Worm (Caenorhabditis elegans): ENCODE results near the gene lst-6.
A peak's percentile ranks its signal among the peaks of the same experiment; 100 is the strongest.

Gene lst-6

ce11 chrII:6974011-6974410 is 48.3 kb downstream of the lst-6 start:
- TF ChIP-seq skn-1 (tag; optimal IDR thresholded peaks at IDR 0.05), result no peak
- no peak for TF ChIP-seq nhr-237 (tag; optimal IDR thresholded peaks at IDR 0.05)
- peak; percentile 43 for TF ChIP-seq crh-2 (tag; optimal IDR thresholded peaks at IDR 0.05)
- no peak for TF ChIP-seq nhr-11 (tag; optimal IDR thresholded peaks at IDR 0.05)
- TF ChIP-seq nhr-77 (tag; optimal IDR thresholded peaks at IDR 0.05), result no peak
- no peak for TF ChIP-seq Y55F3AM.14 (GFP tag; optimal IDR thresholded peaks at IDR 0.05)
- no peak for TF ChIP-seq R02D3.7 (tag; optimal IDR thresholded peaks at IDR 0.05)
- TF ChIP-seq sma-3 (GFP tag; optimal IDR thresholded peaks at IDR 0.05), result peak; percentile 13
- no peak for TF ChIP-seq ZK546.5 (tag; optimal IDR thresholded peaks at IDR 0.05)
- TF ChIP-seq nhr-23 (tag; optimal IDR thresholded peaks at IDR 0.05), result no peak
- peak; percentile 24 for TF ChIP-seq nhr-25 (tag; optimal IDR thresholded peaks at IDR 0.05)
- TF ChIP-seq lin-11 (tag; optimal IDR thresholded peaks at IDR 0.05), result no peak
- peak; percentile 92 for TF ChIP-seq gmeb-1 (tag; optimal IDR thresholded peaks at IDR 0.05)
- TF ChIP-seq unc-62 (GFP tag; optimal IDR thresholded peaks at IDR 0.05), result no peak
- TF ChIP-seq aly-2 (tag; optimal IDR thresholded peaks at IDR 0.05), result no peak
- no peak for TF ChIP-seq fos-1 (tag; optimal IDR thresholded peaks at IDR 0.05)
- TF ChIP-seq zag-1 (tag; optimal IDR thresholded peaks at IDR 0.05), result no peak
- TF ChIP-seq ceh-16 (tag; optimal IDR thresholded peaks at IDR 0.05), result no peak
- TF ChIP-seq alr-1 (tag; optimal IDR thresholded peaks at IDR 0.05), result no peak
- peak; percentile 44 for TF ChIP-seq sma-9 (GFP tag; optimal IDR thresholded peaks at IDR 0.05)
- no peak for TF ChIP-seq sma-9 (tag; optimal IDR thresholded peaks at IDR 0.05)
- no peak for TF ChIP-seq mab-5 (tag; optimal IDR thresholded peaks at IDR 0.05)
- no peak for TF ChIP-seq ztf-11 (tag; optimal IDR thresholded peaks at IDR 0.05)
- TF ChIP-seq lin-13 (GFP tag; optimal IDR thresholded peaks at IDR 0.05), result peak; percentile 43
- TF ChIP-seq nhr-21 (tag; optimal IDR thresholded peaks at IDR 0.05), result no peak
- no peak for TF ChIP-seq unc-39 (tag; optimal IDR thresholded peaks at IDR 0.05)
- TF ChIP-seq dmd-4 (tag; optimal IDR thresholded peaks at IDR 0.05), result no peak
- TF ChIP-seq nhr-129 (tag; optimal IDR thresholded peaks at IDR 0.05), result peak; percentile 38
- TF ChIP-seq ztf-4 (tag; optimal IDR thresholded peaks at IDR 0.05), result no peak
- TF ChIP-seq peb-1 (tag; optimal IDR thresholded peaks at IDR 0.05), result no peak
- TF ChIP-seq elt-1 (tag; optimal IDR thresholded peaks at IDR 0.05), result no peak
- TF ChIP-seq snpc-4 (tag; optimal IDR thresholded peaks at IDR 0.05), result peak; percentile 40
- TF ChIP-seq C34F6.9 (tag; optimal IDR thresholded peaks at IDR 0.05), result peak; percentile 75
- TF ChIP-seq nhr-12 (tag; optimal IDR thresholded peaks at IDR 0.05), result no peak
- no peak for TF ChIP-seq blmp-1 (tag; optimal IDR thresholded peaks at IDR 0.05; ENCODE audit: insufficient read depth)
- no peak for TF ChIP-seq mbf-1 (tag; optimal IDR thresholded peaks at IDR 0.05)
- TF ChIP-seq lsy-2 (tag; optimal IDR thresholded peaks at IDR 0.05), result peak; percentile 27 to 82
- no peak for TF ChIP-seq elt-3 (tag; optimal IDR thresholded peaks at IDR 0.05)
- TF ChIP-seq nhr-10 (tag; optimal IDR thresholded peaks at IDR 0.05), result no peak
- TF ChIP-seq ceh-82 (tag; optimal IDR thresholded peaks at IDR 0.05), result no peak
- no peak for TF ChIP-seq ztf-1 (GFP tag; conservative IDR thresholded peaks at IDR 0.05)
- TF ChIP-seq unc-55 (GFP tag; optimal IDR thresholded peaks at IDR 0.05), result peak; percentile 83
- no peak for TF ChIP-seq mdl-1 (tag; optimal IDR thresholded peaks at IDR 0.05)

DNA sequence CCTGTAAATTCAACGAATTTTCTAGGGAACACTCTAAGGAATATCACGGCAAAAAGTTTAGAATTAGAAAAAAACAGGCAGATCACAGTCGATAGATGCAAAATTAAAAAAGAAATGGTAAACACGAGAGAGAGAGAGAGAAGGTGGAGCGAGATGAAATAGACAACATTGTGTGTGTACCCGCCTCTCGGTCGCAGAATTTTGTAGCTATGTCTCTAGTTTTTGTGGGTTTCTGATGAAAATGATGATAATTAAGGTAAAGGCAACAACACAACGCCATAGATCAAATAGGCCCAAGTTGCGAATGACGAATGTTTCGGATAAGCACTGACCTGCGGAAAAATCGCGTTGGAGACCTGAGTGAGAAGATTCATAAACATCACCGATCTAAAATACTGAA is 48.8 kb downstream of the lst-6 start, which contains the start of gene sod-1:
sod-1 (minus strand) TSS at position 387 of the 400 bp plus-strand sequence.
- TF ChIP-seq nhr-25 (tag; optimal IDR thresholded peaks at IDR 0.05) (no peak), nhr-129 (tag; optimal IDR thresholded peaks at IDR 0.05) (peak; percentile 4)

DNA sequence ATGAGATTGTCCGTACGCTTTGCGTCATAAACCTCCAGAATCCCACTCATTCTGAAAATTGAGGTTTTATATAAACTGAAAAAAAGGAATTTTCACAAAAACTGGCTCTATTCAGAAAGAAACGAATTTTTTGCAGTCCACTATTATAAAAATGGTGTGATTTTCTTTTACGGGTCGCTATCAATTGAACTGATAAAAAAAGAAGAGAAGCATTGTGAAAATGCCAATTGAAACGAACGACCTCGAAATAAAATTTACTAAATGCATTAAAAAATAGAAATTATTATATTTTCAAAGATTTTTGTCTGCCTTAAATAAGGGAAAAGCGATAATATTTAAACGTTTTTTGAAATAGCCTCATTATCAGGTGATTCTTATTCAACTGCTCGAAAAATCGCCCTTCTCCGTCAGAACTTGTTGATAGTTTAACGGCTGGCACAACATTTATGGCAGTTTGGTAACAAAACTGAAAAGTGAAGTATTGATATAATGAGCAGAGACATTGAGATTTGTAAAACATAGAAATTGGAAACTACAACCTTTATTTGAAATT is 50.0 kb downstream of the lst-6 start, which contains the start of gene art-1:
art-1 (minus strand) TSS at position 51 of the 553 bp plus-strand sequence.
- TF ChIP-seq lin-13 (GFP tag; optimal IDR thresholded peaks at IDR 0.05), result peak; percentile 7
- TF ChIP-seq unc-62 (GFP tag; optimal IDR thresholded peaks at IDR 0.05), result no peak

Measured in whole organism, L2 larva.